Worm (Caenorhabditis elegans) whole organism, mixed stage, embryonic: ENCODE data around the gene E02H9.13.

ENCODE experiments used
- blmp-1 ChIP-seq: fragments of 150-350 bp; optimal IDR thresholded peaks from 2 replicates; lab custom pipeline; 2014; ENCODE audit warnings: missing biosample characterization, missing genetic modification characterization
- ces-1 ChIP-seq: fragments of 150-350 bp; optimal IDR thresholded peaks from 2 replicates; lab custom pipeline; 2014; ENCODE audit warnings: missing biosample characterization, missing genetic modification reagents, missing genetic modification characterization
- lin-13 ChIP-seq: fragments of 150-350 bp; optimal IDR thresholded peaks from 2 replicates; lab custom pipeline; 2014; ENCODE audit warnings: missing biosample characterization, missing genetic modification characterization
- lsy-2 ChIP-seq: fragments of 150-350 bp; optimal IDR thresholded peaks from 2 replicates; lab custom pipeline; 2014; ENCODE audit warnings: missing biosample characterization, missing genetic modification characterization
- mls-2 ChIP-seq: sonication (generic microtip); optimal IDR thresholded peaks from 2 replicates; lab custom pipeline; 2016; ENCODE audit warnings: mild to moderate bottlenecking, missing genetic modification characterization, moderate library complexity, missing compliant biosample characterization
- ztf-11 ChIP-seq: fragments of 150-350 bp; optimal IDR thresholded peaks from 2 replicates; lab custom pipeline; 2014; ENCODE audit warnings: missing biosample characterization, missing genetic modification characterization

Gene E02H9.13

DNA sequence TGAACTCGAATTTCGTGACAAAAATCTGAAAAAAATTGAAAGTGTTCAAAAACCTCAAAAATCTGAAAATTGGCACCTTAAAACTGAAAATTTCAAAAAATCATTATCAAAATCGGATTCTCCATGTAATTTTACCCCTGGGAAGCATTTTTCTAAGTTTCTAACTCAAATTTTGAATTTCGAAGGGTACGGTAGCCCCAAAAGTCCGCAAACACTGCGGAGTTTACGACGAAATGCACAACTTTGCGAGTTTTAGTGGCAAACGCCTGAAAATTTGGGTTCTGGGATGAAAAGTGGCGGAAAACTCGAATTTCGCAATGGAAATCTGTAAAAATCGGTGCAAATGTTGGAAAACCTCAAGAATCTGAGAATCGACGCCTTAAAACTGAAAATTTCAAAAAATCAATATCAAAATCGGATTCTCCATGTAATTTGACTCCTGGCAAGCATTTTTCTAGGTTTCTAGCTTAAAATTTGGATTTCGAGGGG is 44.8 kb downstream of the E02H9.13 start:
- no peak for TF ChIP-seq ces-1 (GFP tag; lab: Kevin White, UChicago)
- peak; percentile 9 for TF ChIP-seq lin-13 (tag; lab: Kevin White, UChicago)
- peak; percentile 53 for TF ChIP-seq lsy-2 (tag; lab: Kevin White, UChicago)
- no peak for TF ChIP-seq ztf-11 (tag; lab: Kevin White, UChicago)
- TF ChIP-seq, all 35 proteins: peak for 2

ce11 chrIII:2391704-2392103 is 46.8 kb downstream of the E02H9.13 start:
- TF ChIP-seq blmp-1 (tag; lab: Kevin White, UChicago), result no peak
- TF ChIP-seq mls-2 (tag; lab: Kevin White, UChicago), result no peak
- peak; percentile 76 for TF ChIP-seq ces-1 (GFP tag; lab: Kevin White, UChicago)
- no peak for TF ChIP-seq ztf-11 (tag; lab: Kevin White, UChicago)
- TF ChIP-seq, all 35 proteins: peak for 1
